Worm (Caenorhabditis elegans): ENCODE data around the gene lido-12.

DNA sequence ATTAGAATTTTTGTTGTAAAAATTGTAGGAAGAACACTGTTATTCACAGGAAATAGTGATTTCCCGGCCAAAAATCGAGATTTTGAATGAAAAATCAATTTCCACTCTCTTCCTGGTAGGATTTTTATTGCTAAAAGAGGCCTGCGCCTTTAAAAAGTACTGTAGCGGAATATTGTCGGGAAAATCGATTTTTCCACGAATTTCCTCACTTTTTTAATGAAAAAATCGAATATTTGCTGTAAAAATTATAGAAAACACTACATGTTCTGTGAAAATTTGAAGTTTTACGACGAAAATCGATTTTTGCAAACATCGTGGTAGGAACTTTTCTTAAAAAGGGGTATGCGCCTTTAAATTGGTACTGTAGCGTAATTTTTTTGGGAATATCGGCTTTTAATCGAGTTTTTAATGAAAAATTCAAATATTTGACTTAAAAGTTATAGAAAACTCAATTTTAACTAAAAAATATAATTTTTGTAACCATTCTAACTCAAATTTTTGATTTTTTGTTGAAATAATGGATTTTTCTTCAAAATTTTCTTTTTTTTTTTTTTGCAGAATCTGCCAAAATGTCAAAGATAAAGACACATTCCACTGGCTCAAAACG lies 50.8 kb downstream of the lido-12 start, which contains the start of gene lin-8:
- no peak for TF ChIP-seq ama-1 (optimal IDR thresholded peaks at IDR 0.05)
- TF ChIP-seq ceh-13 (GFP tag; optimal IDR thresholded peaks at IDR 0.05), result no peak
- TF ChIP-seq tra-4 (tag; optimal IDR thresholded peaks at IDR 0.05), result no peak
- TF ChIP-seq sea-1 (GFP tag; conservative IDR thresholded peaks at IDR 0.05), result no peak
- TF ChIP-seq B0310.2 (tag; optimal IDR thresholded peaks at IDR 0.05), result no peak
